Worm (Caenorhabditis elegans) whole organism, young adult: Measurements from ENCODE around the gene C53A5.11.

Source experiments
- atf-7 ChIP-seq: sonication (generic microtip); optimal IDR thresholded peaks from 2 replicates; lab custom pipeline; 2017; ENCODE audit warnings: mild to moderate bottlenecking, missing genetic modification characterization, missing compliant biosample characterization
- mes-4 ChIP-seq: sonication (generic microtip); optimal IDR thresholded peaks from 2 replicates; lab custom pipeline; 2016; ENCODE audit warnings: missing genotype, missing genetic modification characterization, missing compliant biosample characterization
- rpc-1 ChIP-seq, 2 experiments: fragments of 150-350 bp in 1 of 2; sonication (generic microtip) in 1 of 2; optimal IDR thresholded peaks; 2 replicates each; lab custom pipeline; 2014 to 2018; ENCODE audit warnings: missing biosample characterization in 1 of 2, missing genetic modification characterization in 1 of 2, missing genetic modification reagents in 1 of 2, missing genotype in 1 of 2

- TF ChIP-seq atf-7 (tag; lab: Kevin White, UChicago): no peak
- TF ChIP-seq rpc-1 (optimal IDR thresholded peaks at IDR 0.05; lab: Kevin White, UChicago): no peak
- TF ChIP-seq rpc-1 (tag; optimal IDR thresholded peaks at IDR 0.05; lab: Kevin White, UChicago): no peak
- TF ChIP-seq mes-4 (tag; lab: Kevin White, UChicago): no peak
Measured at ce11 chrV:14527210-14527609, 35.5 kb upstream of the C53A5.11 start.
